Worm (Caenorhabditis elegans) whole organism, early embryonic: ENCODE results near the gene F08F8.7.

ENCODE experiments used
- B0310.2 ChIP-seq: sonication (generic microtip); optimal IDR thresholded peaks from 2 replicates; lab custom pipeline; 2016; ENCODE audit warnings: mild to moderate bottlenecking, missing genetic modification characterization, missing compliant biosample characterization
- F13C5.2 ChIP-seq: sonication (generic microtip); optimal IDR thresholded peaks from 2 replicates; lab custom pipeline; 2017; ENCODE audit warnings: mild to moderate bottlenecking, missing genetic modification characterization, inconsistent platforms, missing compliant biosample characterization
- aly-1 ChIP-seq: sonication (generic microtip); optimal IDR thresholded peaks from 2 replicates; lab custom pipeline; 2016; ENCODE audit warnings: missing genetic modification characterization, missing compliant biosample characterization
- ama-1 ChIP-seq: fragments of 150-350 bp; optimal IDR thresholded peaks from 2 replicates; lab custom pipeline; 2014
- ceh-36 ChIP-seq: sonication (generic microtip); optimal IDR thresholded peaks from 2 replicates; lab custom pipeline; 2016; ENCODE audit warnings: missing genetic modification characterization, inconsistent platforms, missing compliant biosample characterization
- flt-1 ChIP-seq: fragments of 200-800 bp; sonication (Bioruptor generic); IDR thresholded peaks from 2 replicates; pipeline ENCODE4 v1.3.6; 2022; ENCODE audit warnings: missing genetic modification characterization, missing compliant biosample characterization
- hmbx-1 ChIP-seq: sonication (generic microtip); optimal IDR thresholded peaks from 2 replicates; lab custom pipeline; 2016; ENCODE audit warnings: mild to moderate bottlenecking, missing genetic modification characterization, missing compliant biosample characterization
- hmg-4 ChIP-seq: fragments of 200-800 bp; sonication (Bioruptor generic); optimal IDR thresholded peaks from 2 replicates; lab custom pipeline; 2018; ENCODE audit warnings: mild to moderate bottlenecking, missing genetic modification characterization, missing compliant biosample characterization
- pes-1 ChIP-seq: fragments of 200-800 bp; sonication (Bioruptor generic); IDR thresholded peaks from 2 replicates; pipeline ENCODE4 v1.3.6; 2022; ENCODE audit warnings: missing genetic modification reagents, missing genetic modification characterization, missing compliant biosample characterization
- scrt-1 ChIP-seq: fragments of 200-800 bp; sonication (Bioruptor generic); IDR thresholded peaks from 2 replicates; pipeline ENCODE4 v1.3.6; 2022; ENCODE audit warnings: missing genetic modification characterization, missing compliant biosample characterization
- sea-1 ChIP-seq: fragments of 200-800 bp; sonication (Bioruptor generic); conservative IDR thresholded peaks from 2 replicates; pipeline ENCODE4 v1.3.6; 2022; ENCODE audit warnings: missing genetic modification characterization, missing compliant biosample characterization
- tbx-11 ChIP-seq: fragments of 200-800 bp; sonication (Bioruptor generic); IDR thresholded peaks from 2 replicates; pipeline ENCODE4 v1.3.6; 2022; ENCODE audit warnings: missing genetic modification characterization, missing compliant biosample characterization
- tbx-37 ChIP-seq: fragments of 200-800 bp; sonication (Bioruptor generic); conservative IDR thresholded peaks from 2 replicates; pipeline ENCODE4 v1.3.6; 2022; ENCODE audit warnings: missing genetic modification reagents, missing genetic modification characterization, missing compliant biosample characterization
- tra-4 ChIP-seq: sonication (generic microtip); optimal IDR thresholded peaks from 2 replicates; lab custom pipeline; 2017; ENCODE audit warnings: missing genetic modification characterization, missing compliant biosample characterization

- no peak for TF ChIP-seq F13C5.2 (tag; lab: Kevin White, UChicago)
- no peak for TF ChIP-seq ceh-36 (tag; lab: Kevin White, UChicago)
- TF ChIP-seq tbx-37 (GFP tag; lab: Robert Waterston, UW): no peak
- no peak for TF ChIP-seq ama-1
- TF ChIP-seq scrt-1: no peak
- TF ChIP-seq B0310.2 (tag; lab: Kevin White, UChicago): no peak
- TF ChIP-seq pes-1: no peak
- TF ChIP-seq tra-4 (tag; lab: Kevin White, UChicago): no peak
- no peak for TF ChIP-seq hmbx-1 (tag; lab: Kevin White, UChicago)
- no peak for TF ChIP-seq flt-1 (GFP tag; lab: Robert Waterston, UW)
- TF ChIP-seq aly-1 (tag; lab: Kevin White, UChicago): no peak
- no peak for TF ChIP-seq sea-1 (GFP tag; lab: Robert Waterston, UW)
- no peak for TF ChIP-seq hmg-4 (GFP tag; lab: Kevin White, UChicago)
- TF ChIP-seq tbx-11 (GFP tag; lab: Robert Waterston, UW): no peak
Measured at ce11 chrIII:7322018-7322417, 24.9 kb downstream of the F08F8.7 start.
